Worm (Caenorhabditis elegans): ENCODE measurements around the gene ccf-1.

ccf-1 gene

DNA sequence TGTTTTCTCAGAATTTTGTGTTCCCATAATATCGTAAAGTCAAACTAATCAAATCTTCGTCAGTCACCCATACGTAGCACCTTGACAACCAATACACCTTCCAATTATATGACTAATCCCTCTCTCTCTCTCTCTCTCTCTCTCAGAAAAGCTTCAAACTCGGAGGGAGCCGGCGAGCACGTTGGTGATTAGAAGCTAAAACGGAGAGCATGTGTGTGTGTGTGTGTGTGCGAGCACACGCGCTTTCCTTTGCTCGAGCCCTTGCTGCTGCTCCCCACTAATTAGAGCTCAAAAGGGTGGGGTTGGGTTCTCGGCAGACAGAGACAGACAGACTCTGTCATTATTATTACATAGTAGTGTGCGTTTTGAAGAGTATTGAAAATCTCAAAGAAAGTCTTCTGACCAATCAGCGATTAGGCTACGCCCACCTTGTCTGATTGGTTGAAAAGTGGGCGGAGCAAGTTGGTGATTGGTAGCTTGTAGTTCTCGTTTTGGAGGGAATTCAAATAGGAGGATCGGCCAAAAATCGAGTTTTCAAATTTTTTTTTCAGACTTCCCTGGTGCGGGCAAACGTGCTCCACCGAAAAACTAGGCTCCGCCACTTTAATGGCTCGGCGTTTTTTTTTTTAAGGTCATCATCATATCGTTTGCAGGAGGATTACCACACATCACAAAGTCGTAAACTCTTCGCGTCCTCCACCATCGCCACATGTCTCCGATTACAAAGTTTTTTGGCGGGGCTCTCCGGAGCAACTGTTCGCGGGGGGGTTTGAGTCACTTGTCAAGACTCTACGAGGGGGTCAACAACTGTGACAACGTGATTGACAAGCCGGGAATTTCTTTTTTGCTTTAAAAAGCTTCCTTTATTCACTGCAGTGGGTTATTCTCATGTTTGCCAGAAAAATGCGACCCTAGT is 15.3 kb upstream of the ccf-1 start:
- TF ChIP-seq nhr-76 (tag; optimal IDR thresholded peaks at IDR 0.05), result no peak
- TF ChIP-seq nfya-1 (tag; optimal IDR thresholded peaks at IDR 0.05; ENCODE audit: insufficient read depth), result peak; percentile 99
- TF ChIP-seq lin-15B (tag; optimal IDR thresholded peaks at IDR 0.05), result peak; percentile 47

DNA sequence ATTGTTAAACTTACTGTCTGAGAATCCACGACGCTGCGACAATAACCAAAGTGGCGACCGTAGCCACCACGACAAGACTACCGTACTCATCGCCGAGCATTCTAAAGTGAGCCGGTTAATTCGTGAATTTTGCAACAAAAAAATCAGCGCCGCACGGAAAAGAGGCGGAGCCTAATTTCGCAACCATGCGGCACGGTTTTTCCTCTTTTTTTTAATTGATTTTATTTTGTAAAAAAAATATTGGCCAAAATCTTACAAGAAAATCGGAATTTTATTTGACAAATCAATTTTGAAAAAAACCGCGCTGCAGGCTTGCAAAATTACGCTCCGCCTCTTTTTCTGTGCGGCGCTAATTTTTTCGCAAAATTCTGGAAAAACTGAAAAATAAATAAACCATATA is 13.5 kb upstream of the ccf-1 start, which contains the start of gene dolk-1:
Gene dolk-1 (minus strand): TSS at position 101 of the 400 bp plus-strand sequence.
- TF ChIP-seq nhr-28 (tag; optimal IDR thresholded peaks at IDR 0.05) (no peak), nhr-12 (tag; optimal IDR thresholded peaks at IDR 0.05) (no peak), pha-4 (tag; optimal IDR thresholded peaks at IDR 0.05) (no peak), ZK546.5 (tag; optimal IDR thresholded peaks at IDR 0.05) (no peak), jun-1 (tag; optimal IDR thresholded peaks at IDR 0.05) (no peak), zag-1 (tag; optimal IDR thresholded peaks at IDR 0.05) (no peak), lin-39 (tag; optimal IDR thresholded peaks at IDR 0.05) (no peak), ama-1 (optimal IDR thresholded peaks at IDR 0.05) (no peak), aly-2 (tag; optimal IDR thresholded peaks at IDR 0.05) (no peak), mml-1 (tag; optimal IDR thresholded peaks at IDR 0.05) (no peak), R02D3.7 (tag; optimal IDR thresholded peaks at IDR 0.05) (no peak), lin-15B (tag; optimal IDR thresholded peaks at IDR 0.05) (no peak), nhr-77 (tag; optimal IDR thresholded peaks at IDR 0.05) (no peak), unc-62 (GFP tag; optimal IDR thresholded peaks at IDR 0.05) (no peak), unc-39 (tag; optimal IDR thresholded peaks at IDR 0.05) (no peak), skn-1 (tag; optimal IDR thresholded peaks at IDR 0.05) (no peak), egl-5 (tag; optimal IDR thresholded peaks at IDR 0.05) (no peak), hmg-11 (tag; optimal IDR thresholded peaks at IDR 0.05) (no peak)

DNA sequence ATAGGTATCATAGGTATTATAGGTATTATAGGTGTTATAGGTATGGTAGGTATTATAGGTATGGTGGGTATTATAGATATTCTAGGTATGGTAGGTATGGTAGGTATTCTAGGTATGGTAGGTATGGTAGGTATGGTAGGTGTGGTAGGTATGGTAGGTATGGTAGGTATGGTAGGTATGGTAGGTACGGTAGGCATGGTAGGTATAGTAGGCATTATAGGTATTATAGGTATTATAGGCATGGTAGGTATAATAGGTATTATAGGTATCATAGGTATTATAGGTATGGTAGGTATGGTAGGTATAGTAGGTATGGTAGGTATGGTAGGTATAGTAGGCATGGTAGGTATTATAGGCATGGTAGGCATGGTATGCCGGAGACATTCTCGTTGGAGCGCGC is 11.9 kb upstream of the ccf-1 start:
- no peak for TF ChIP-seq daf-12 (tag; optimal IDR thresholded peaks at IDR 0.05)
- no peak for TF ChIP-seq fkh-10 (GFP tag; optimal IDR thresholded peaks at IDR 0.05)
- no peak for TF ChIP-seq skn-1 (tag; optimal IDR thresholded peaks at IDR 0.05)
- TF ChIP-seq nhr-67 (tag; optimal IDR thresholded peaks at IDR 0.05), result no peak
- TF ChIP-seq sea-2 (GFP tag; optimal IDR thresholded peaks at IDR 0.05), result no peak
- TF ChIP-seq pqm-1 (tag; optimal IDR thresholded peaks at IDR 0.05), result no peak
- no peak for TF ChIP-seq lsy-12 (tag; optimal IDR thresholded peaks at IDR 0.05)
- no peak for TF ChIP-seq mml-1 (tag; optimal IDR thresholded peaks at IDR 0.05)
- TF ChIP-seq hmg-11 (tag; optimal IDR thresholded peaks at IDR 0.05), result no peak
- TF ChIP-seq ama-1 (optimal IDR thresholded peaks at IDR 0.05), result no peak
- no peak for TF ChIP-seq ceh-82 (tag; optimal IDR thresholded peaks at IDR 0.05)
- no peak for TF ChIP-seq nhr-23 (tag; optimal IDR thresholded peaks at IDR 0.05)
- TF ChIP-seq ztf-11 (tag; optimal IDR thresholded peaks at IDR 0.05), result no peak
- no peak for TF ChIP-seq ceh-28 (tag; optimal IDR thresholded peaks at IDR 0.05)
- no peak for TF ChIP-seq nhr-76 (tag; optimal IDR thresholded peaks at IDR 0.05)
- TF ChIP-seq aly-2 (tag; optimal IDR thresholded peaks at IDR 0.05), result no peak
- no peak for TF ChIP-seq R02D3.7 (tag; optimal IDR thresholded peaks at IDR 0.05)
- TF ChIP-seq ceh-9 (tag; optimal IDR thresholded peaks at IDR 0.05), result no peak

DNA sequence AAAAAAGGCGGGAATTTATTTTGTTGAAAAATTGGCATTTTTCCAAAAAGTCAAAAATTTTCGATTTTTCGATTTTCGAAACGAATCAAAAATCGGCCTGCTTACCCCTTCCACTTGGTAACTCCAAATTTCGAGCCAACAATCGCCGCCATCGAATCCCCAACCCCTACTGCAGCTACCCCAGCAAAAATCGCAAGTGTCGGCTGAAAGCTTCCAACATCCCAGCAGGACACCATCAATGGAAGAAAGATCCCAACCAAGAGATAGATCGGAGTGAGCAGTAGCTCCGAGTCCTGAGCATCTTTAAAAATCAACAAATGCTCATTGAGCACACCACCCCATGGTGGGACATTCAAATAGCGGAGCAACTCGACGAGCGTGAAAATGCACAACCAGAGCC is 10.9 kb upstream of the ccf-1 start:
- TF ChIP-seq elt-2 (tag; optimal IDR thresholded peaks at IDR 0.05), result no peak
- TF ChIP-seq nhr-25 (tag; optimal IDR thresholded peaks at IDR 0.05), result no peak
- TF ChIP-seq nfya-1 (tag; optimal IDR thresholded peaks at IDR 0.05; ENCODE audit: insufficient read depth), result no peak
- TF ChIP-seq elt-1 (tag; optimal IDR thresholded peaks at IDR 0.05), result no peak
- TF ChIP-seq nhr-12 (tag; optimal IDR thresholded peaks at IDR 0.05), result no peak

DNA sequence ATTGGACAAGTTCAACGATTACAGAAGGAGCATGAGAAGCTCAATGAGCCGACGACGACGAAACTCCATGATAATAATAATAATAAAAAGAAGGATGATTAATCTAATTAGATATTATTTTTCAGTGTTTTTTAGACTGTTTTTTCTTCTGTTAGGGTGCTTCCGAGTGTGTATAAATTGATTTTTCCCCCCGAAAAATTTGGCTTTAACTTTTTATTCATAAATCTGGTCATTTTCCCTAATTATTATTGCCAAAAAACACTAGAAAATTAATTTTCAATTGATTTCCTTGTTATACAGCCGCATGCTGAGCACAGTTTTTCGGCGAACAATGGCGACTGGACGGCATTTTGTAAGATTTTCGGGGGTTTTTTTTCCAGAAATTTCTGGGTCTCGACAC is 3.5 kb upstream of the ccf-1 start, which contains the start of gene nft-1:
Gene nft-1 (plus strand): TSS at position 301 of the 400 bp plus-strand sequence.
- TF ChIP-seq ceh-16 (tag; optimal IDR thresholded peaks at IDR 0.05) (no peak), nhr-28 (tag; optimal IDR thresholded peaks at IDR 0.05) (no peak), jun-1 (tag; optimal IDR thresholded peaks at IDR 0.05) (no peak)

All from whole organism, L3 larva.